Fruit fly (Drosophila melanogaster) whole organism, pupa: ENCODE measurements around the gene CG14384.

ENCODE experiments used
- CG10348 ChIP-seq: fragments of 200-800 bp; sonication (Bioruptor generic); IDR thresholded peaks from 2 replicates; pipeline ENCODE4 v1.3.6; 2022; ENCODE audit warnings: missing biosample characterization, missing genetic modification characterization
- CG12605 ChIP-seq: fragments of 200-800 bp; sonication (Bioruptor generic); IDR thresholded peaks from 2 replicates; pipeline ENCODE4 v1.3.6; 2022; ENCODE audit warnings: missing biosample characterization, missing genetic modification characterization
- CG13204 ChIP-seq: fragments of 200-800 bp; sonication (Bioruptor generic); optimal IDR thresholded peaks from 2 replicates; lab custom pipeline; 2018; ENCODE audit warnings: missing biosample characterization, mild to moderate bottlenecking, missing genetic modification characterization, moderate library complexity
- CG14655 ChIP-seq: fragments of 200-800 bp; sonication (Bioruptor generic); optimal IDR thresholded peaks from 3 replicates; lab custom pipeline; 2017; ENCODE audit warnings: mild to moderate bottlenecking, missing biosample characterization, missing genetic modification reagents, missing genetic modification characterization
- CG15710 ChIP-seq: fragments of 200-800 bp; sonication (Bioruptor generic); optimal IDR thresholded peaks from 2 replicates; lab custom pipeline; 2018; ENCODE audit warnings: missing biosample characterization, mild to moderate bottlenecking, missing genetic modification characterization, moderate library complexity
- CG17806 ChIP-seq: fragments of 200-800 bp; sonication (Bioruptor generic); optimal IDR thresholded peaks from 2 replicates; lab custom pipeline; 2018; ENCODE audit warnings: missing biosample characterization, mild to moderate bottlenecking, missing genetic modification characterization, moderate library complexity
- CG32121 ChIP-seq: fragments of 200-800 bp; sonication (Bioruptor generic); IDR thresholded peaks from 2 replicates; pipeline ENCODE4 v1.3.6; 2022; ENCODE audit warnings: missing biosample characterization, missing genetic modification characterization
- CG34367 ChIP-seq: fragments of 200-800 bp; sonication (Bioruptor generic); optimal IDR thresholded peaks from 2 replicates; lab custom pipeline; 2018; ENCODE audit warnings: missing biosample characterization, mild to moderate bottlenecking, missing genetic modification characterization
- CG4496 ChIP-seq: fragments of 200-800 bp; sonication (Bioruptor generic); IDR thresholded peaks from 3 replicates; pipeline ENCODE4 v1.3.6; 2022; ENCODE audit warnings: missing biosample characterization, missing genetic modification characterization
- CG8159 ChIP-seq: fragments of 200-800 bp; sonication (Bioruptor generic); optimal IDR thresholded peaks from 3 replicates; lab custom pipeline; 2018; ENCODE audit warnings: missing biosample characterization, mild to moderate bottlenecking, missing genetic modification characterization, moderate library complexity
- CG8301 ChIP-seq: fragments of 200-800 bp; sonication (Bioruptor generic); optimal IDR thresholded peaks from 2 replicates; lab custom pipeline; 2018; ENCODE audit warnings: missing biosample characterization, mild to moderate bottlenecking, missing genetic modification characterization
- CG9948 ChIP-seq: fragments of 200-800 bp; sonication (Bioruptor generic); optimal IDR thresholded peaks from 2 replicates; lab custom pipeline; 2018; ENCODE audit warnings: missing biosample characterization, mild to moderate bottlenecking, missing genetic modification characterization, moderate library complexity
- D1 ChIP-seq: fragments of 200-800 bp; sonication (Bioruptor generic); optimal IDR thresholded peaks from 2 replicates; lab custom pipeline; 2018; ENCODE audit warnings: missing biosample characterization, mild to moderate bottlenecking, missing genetic modification characterization, moderate library complexity
- EcR ChIP-seq: fragments of 200-800 bp; sonication (Bioruptor generic); optimal IDR thresholded peaks from 3 replicates; lab custom pipeline; 2019; ENCODE audit warnings: missing biosample characterization, missing genetic modification characterization, mild to moderate bottlenecking, moderate library complexity, missing genetic modification reagents
- Ets98B ChIP-seq: fragments of 200-800 bp; sonication (Bioruptor generic); IDR thresholded peaks from 2 replicates; pipeline ENCODE4 v1.3.6; 2022; ENCODE audit warnings: missing biosample characterization, missing genetic modification characterization
- Pif1A ChIP-seq: fragments of 200-800 bp; sonication (Bioruptor generic); optimal IDR thresholded peaks from 3 replicates; lab custom pipeline; 2016; ENCODE audit warnings: missing biosample characterization, missing genetic modification characterization
- Pif1B ChIP-seq: fragments of 200-800 bp; sonication (Bioruptor generic); optimal IDR thresholded peaks from 3 replicates; lab custom pipeline; 2016; ENCODE audit warnings: missing biosample characterization, missing genetic modification characterization
- Snoo ChIP-seq: fragments of 200-800 bp; sonication (Bioruptor generic); optimal IDR thresholded peaks from 3 replicates; lab custom pipeline; 2017; ENCODE audit warnings: missing biosample characterization, mild to moderate bottlenecking, missing genetic modification characterization, inconsistent platforms
- fd96Ca ChIP-seq: fragments of 200-800 bp; sonication (Bioruptor generic); IDR thresholded peaks from 3 replicates; pipeline ENCODE4 v1.3.6; 2022; ENCODE audit warnings: missing biosample characterization, missing genetic modification characterization
- gl ChIP-seq: fragments of 200-800 bp; sonication (Bioruptor generic); optimal IDR thresholded peaks from 2 replicates; lab custom pipeline; 2018; ENCODE audit warnings: missing biosample characterization, mild to moderate bottlenecking, missing genetic modification characterization
- rn ChIP-seq: fragments of 200-800 bp; sonication (Bioruptor generic); IDR thresholded peaks from 2 replicates; pipeline ENCODE4 v1.3.6; 2022; ENCODE audit warnings: missing biosample characterization, missing genetic modification characterization

Gene CG14384

DNA sequence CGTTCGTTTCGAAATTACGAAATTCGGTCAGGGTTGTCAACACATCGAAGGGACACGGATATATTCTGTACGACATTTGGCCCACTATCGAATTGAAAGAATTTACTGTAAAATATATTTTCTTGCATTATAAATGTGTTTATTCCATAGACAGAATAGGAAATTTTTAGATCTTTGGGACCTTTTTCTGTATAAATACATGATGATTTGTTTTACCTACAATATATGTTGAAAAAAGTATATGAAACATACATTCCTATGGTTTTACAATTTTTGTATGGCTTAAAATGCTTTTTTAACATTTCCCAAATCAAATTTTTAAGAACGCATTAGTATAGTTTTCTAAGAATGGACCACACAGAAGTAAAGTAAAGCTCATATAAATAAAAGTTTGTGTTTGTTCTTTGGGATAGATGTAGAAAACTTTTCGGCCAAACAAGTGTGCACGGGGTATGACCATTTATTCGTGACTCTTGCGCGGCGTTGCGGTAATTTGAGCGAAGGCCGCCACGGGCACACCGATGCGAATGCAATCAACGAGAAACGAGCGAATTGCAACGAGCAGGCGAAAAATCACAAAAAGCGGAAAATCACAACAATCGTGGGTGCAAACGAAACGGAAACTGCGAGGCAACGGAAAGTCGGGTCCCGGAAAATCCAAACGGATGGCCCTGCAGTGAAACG is 30.2 kb upstream of the CG14384 start, which contains the start of the genes CG17327, CG44194 and CG7518:
Gene CG17327 (minus strand): TSS at position 177 of the 684 bp plus-strand sequence.
Gene CG44194 (minus strand): TSS at position 177 of the 684 bp plus-strand sequence.
Gene CG7518 (plus strand): TSS at position 540 of the 684 bp plus-strand sequence.
- TF ChIP-seq D1 (tag; lab: Kevin White, UChicago) (no peak), CG8301 (tag; lab: Kevin White, UChicago) (no peak), CG12605 (GFP tag; lab: Robert Waterston, UW) (no peak), fd96Ca (GFP tag; lab: Robert Waterston, UW) (no peak; the same call in 2 of the 3 replicates), CG10348 (GFP tag; lab: Robert Waterston, UW) (no peak), CG34367 (tag; lab: Kevin White, UChicago) (no peak), CG4496 (GFP tag; lab: Robert Waterston, UW) (0 out of 3 replicates have a peak, but pooled peaks have one; percentile 11), Snoo (tag; lab: Kevin White, UChicago) (no peak), CG9948 (tag; lab: Kevin White, UChicago) (no peak), CG13204 (no peak), Ets98B (GFP tag; lab: Robert Waterston, UW) (0 out of 2 replicates have a peak, but pooled peaks have one; percentile 15), EcR (GFP tag; lab: Kevin White, UChicago) (no peak)
- TF ChIP-seq, all 21 proteins: peak for 2

DNA sequence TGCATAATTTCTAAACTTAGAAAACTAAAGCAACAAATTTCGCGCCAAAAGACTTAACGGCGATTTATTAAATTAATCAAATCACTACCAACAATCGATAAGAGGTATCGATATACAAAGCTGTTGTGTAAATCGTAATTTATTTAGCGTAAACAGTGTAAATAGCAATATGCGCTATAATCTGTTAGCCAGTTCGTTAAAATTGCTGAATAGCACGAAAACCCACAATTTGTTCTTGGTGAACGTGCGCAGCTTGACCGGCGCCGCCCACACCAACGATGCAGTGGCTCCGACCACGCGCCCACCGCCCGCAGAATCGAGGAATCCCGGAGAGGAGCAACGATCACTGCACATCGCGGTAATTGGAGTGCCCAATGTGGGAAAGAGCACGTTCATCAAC is 28.0 kb upstream of the CG14384 start, which contains the start of gene CG7488:
Gene CG7488 (plus strand): TSS at position 99 of the 400 bp plus-strand sequence.
- TF ChIP-seq CG14655 (GFP tag; lab: Kevin White, UChicago) (no peak), Pif1A (GFP tag; lab: Kevin White, UChicago) (no peak), CG15710 (tag; lab: Kevin White, UChicago) (no peak), CG8301 (tag; lab: Kevin White, UChicago) (no peak), CG13204 (no peak), CG34367 (tag; lab: Kevin White, UChicago) (no peak), fd96Ca (GFP tag; lab: Robert Waterston, UW) (no peak), CG17806 (tag; lab: Kevin White, UChicago) (no peak), rn (GFP tag; lab: Robert Waterston, UW) (no peak), CG32121 (no peak), Snoo (tag; lab: Kevin White, UChicago) (no peak), Pif1B (GFP tag; lab: Kevin White, UChicago) (no peak), D1 (tag; lab: Kevin White, UChicago) (no peak), CG10348 (GFP tag; lab: Robert Waterston, UW) (no peak), CG8159 (tag; lab: Kevin White, UChicago) (no peak), CG9948 (tag; lab: Kevin White, UChicago) (no peak), Ets98B (GFP tag; lab: Robert Waterston, UW) (no peak), CG12605 (GFP tag; lab: Robert Waterston, UW) (no peak), CG4496 (GFP tag; lab: Robert Waterston, UW) (no peak), gl (tag; lab: Kevin White, UChicago) (no peak)
- TF ChIP-seq, all 21 proteins: peak for 0

DNA sequence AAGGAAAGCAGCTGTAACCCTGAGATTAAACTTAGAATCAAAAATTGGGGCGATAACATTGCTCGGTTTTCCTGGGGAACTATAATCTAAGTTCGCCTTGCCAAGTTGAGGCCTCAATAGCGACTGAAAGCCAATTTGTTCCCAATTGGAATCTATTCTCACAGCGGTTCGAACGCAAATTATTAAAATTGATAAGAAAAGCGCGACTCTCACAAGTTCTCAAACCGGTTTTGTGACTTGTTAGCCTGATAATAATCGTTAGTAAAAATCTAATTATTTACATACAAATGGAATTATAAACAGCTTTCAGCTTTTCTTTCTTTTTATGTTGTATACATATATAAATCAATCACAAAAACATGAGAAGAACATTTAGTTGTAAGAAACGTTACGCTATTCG is 27.5 kb upstream of the CG14384 start, which contains the start of gene yellow-f2:
Gene yellow-f2 (minus strand): TSS at position 101 of the 400 bp plus-strand sequence.
- no peak for TF ChIP-seq Pif1B (GFP tag; lab: Kevin White, UChicago)
- no peak for TF ChIP-seq CG8301 (tag; lab: Kevin White, UChicago)
- no peak for TF ChIP-seq D1 (tag; lab: Kevin White, UChicago)
- TF ChIP-seq gl (tag; lab: Kevin White, UChicago): no peak
- no peak for TF ChIP-seq CG13204

DNA sequence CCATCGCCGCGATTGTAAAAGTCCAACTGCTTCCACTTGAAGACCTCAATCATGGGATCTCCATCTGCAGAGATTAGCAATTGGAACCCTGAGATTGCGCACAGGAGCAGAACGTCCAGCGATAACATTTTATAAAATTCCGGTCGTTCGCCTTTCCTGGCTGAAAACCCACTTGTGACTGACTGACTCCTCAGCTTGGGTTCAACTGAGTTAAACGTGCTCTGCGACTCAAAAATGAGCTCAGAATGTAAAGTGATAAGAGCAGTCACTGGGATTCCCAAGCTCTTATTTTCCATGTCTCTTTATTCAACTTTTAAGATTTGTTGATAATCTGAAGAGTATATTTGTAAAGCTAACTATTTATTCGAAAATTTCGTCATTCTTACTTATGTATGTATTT is 25.5 kb upstream of the CG14384 start, which contains the start of gene yellow-f:
Gene yellow-f (minus strand): TSS at position 184 of the 400 bp plus-strand sequence.
- TF ChIP-seq CG8301 (tag; lab: Kevin White, UChicago) (no peak), EcR (GFP tag; lab: Kevin White, UChicago) (peak; percentile 92)

DNA sequence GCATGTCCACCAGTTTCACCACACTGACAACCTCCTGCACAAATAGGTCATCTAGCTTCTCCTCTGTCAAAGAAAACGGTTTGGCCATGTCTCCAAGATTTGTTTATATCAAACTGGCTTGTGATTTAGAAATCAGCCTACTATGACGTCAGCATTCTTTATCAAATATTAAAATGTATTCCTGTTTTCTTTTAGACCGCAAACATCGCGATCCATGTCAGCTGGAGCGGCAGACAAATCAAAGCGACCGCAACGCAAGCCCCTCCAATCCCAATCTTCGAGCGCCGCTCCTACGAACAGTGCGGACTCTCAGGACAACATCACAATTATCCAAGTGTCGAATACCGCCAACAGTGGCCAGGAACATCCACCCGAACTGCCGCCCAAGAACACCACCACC is 20.9 kb upstream of the CG14384 start, which contains the start of gene CG14383:
Gene CG14383 (minus strand): TSS at position 101 of the 400 bp plus-strand sequence.
- no peak for TF ChIP-seq rn (GFP tag; lab: Robert Waterston, UW)
- TF ChIP-seq gl (tag; lab: Kevin White, UChicago): no peak
- TF ChIP-seq fd96Ca (GFP tag; lab: Robert Waterston, UW): no peak
- no peak for TF ChIP-seq Ets98B (GFP tag; lab: Robert Waterston, UW)

DNA sequence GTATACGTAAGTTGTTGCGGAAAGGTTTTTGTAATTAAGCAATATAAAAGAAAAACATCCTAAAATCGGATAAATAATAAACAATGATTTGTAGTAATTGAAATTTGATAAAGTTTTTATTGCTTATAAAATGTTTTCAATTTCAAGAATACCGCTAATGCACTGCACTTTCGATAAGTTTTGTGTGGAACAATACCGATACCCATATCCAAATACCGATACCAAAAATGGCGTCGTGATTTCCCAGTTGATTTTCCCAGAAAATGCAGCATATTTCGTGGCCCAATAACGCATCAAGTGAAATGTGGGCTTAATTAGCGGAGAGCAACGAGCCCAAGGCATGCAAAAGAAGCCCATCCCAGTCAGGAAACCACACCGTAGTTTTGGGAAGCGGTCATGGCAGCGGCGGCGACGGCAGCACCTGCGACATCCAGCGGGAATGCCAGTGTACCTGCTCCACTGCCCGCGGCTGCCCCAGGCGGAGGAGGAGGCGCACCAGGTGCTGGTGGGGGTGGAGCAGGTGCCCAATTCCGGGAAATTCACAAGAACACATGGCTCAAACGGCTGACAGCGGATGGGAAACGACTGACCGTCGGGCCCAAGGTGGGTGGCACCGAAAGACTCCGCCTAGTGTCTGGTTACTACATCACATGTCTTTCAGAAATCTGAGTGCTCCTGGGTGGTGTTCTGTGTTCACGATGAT is 18.5 kb upstream of the CG14384 start, which contains the start of gene CG31342:
Gene CG31342 (plus strand): TSS at position 214 of the 703 bp plus-strand sequence.
- TF ChIP-seq CG14655 (GFP tag; lab: Kevin White, UChicago) (no peak), fd96Ca (GFP tag; lab: Robert Waterston, UW) (no peak), CG17806 (tag; lab: Kevin White, UChicago) (peak; percentile 27), Pif1B (GFP tag; lab: Kevin White, UChicago) (no peak), CG12605 (GFP tag; lab: Robert Waterston, UW) (no peak), CG8159 (tag; lab: Kevin White, UChicago) (no peak), Pif1A (GFP tag; lab: Kevin White, UChicago) (no peak), CG9948 (tag; lab: Kevin White, UChicago) (peak; percentile 38), CG32121 (peak; percentile 27; the same call in 1 of the 2 replicates), CG13204 (no peak), Snoo (tag; lab: Kevin White, UChicago) (peak; percentile 6), CG34367 (tag; lab: Kevin White, UChicago) (no peak), D1 (tag; lab: Kevin White, UChicago) (no peak), CG15710 (tag; lab: Kevin White, UChicago) (peak; percentile 34), CG4496 (GFP tag; lab: Robert Waterston, UW) (no peak), rn (GFP tag; lab: Robert Waterston, UW) (no peak)
